Fruit fly (Drosophila melanogaster) whole organism, embryonic: Measurements from ENCODE around the gene Dok.

Experiments
- Aef1 ChIP-seq: fragments of 200-800 bp; sonication (Bioruptor generic); IDR thresholded peaks from 3 replicates; pipeline ENCODE4 v1.3.6; 2022; ENCODE audit warnings: missing biosample characterization, missing genetic modification characterization
- Asciz ChIP-seq: fragments of 200-800 bp; sonication (Bioruptor generic); optimal IDR thresholded peaks from 2 replicates; lab custom pipeline; 2017; ENCODE audit warnings: missing biosample characterization, mild to moderate bottlenecking, missing genetic modification characterization, missing genetic modification reagents
- BtbVII ChIP-seq: fragments of 200-800 bp; sonication (Bioruptor generic); optimal IDR thresholded peaks from 3 replicates; lab custom pipeline; 2017; ENCODE audit warnings: missing biosample characterization, mild to moderate bottlenecking, missing genetic modification characterization
- CG10267 ChIP-seq: fragments of 200-800 bp; sonication (Bioruptor generic); optimal IDR thresholded peaks from 2 replicates; lab custom pipeline; 2018; ENCODE audit warnings: missing biosample characterization, mild to moderate bottlenecking, missing genetic modification characterization, moderate library complexity
- CG10366 ChIP-seq: fragments of 200-800 bp; sonication (Bioruptor generic); IDR thresholded peaks from 2 replicates; pipeline ENCODE4 v1.3.6; 2022; ENCODE audit warnings: missing biosample characterization, missing genetic modification characterization
- CG10654 ChIP-seq: fragments of 200-800 bp; sonication (Bioruptor generic); optimal IDR thresholded peaks from 2 replicates; lab custom pipeline; 2016; ENCODE audit warnings: missing biosample characterization, missing genetic modification characterization
- CG12236 ChIP-seq: fragments of 200-800 bp; sonication (Bioruptor generic); optimal IDR thresholded peaks from 2 replicates; lab custom pipeline; 2016; ENCODE audit warnings: missing biosample characterization, missing genetic modification characterization
- CG12299 ChIP-seq: fragments of 200-800 bp; sonication (Bioruptor generic); optimal IDR thresholded peaks from 2 replicates; lab custom pipeline; 2018; ENCODE audit warnings: missing biosample characterization, mild to moderate bottlenecking, missing genetic modification characterization
- CG15073 ChIP-seq: fragments of 200-800 bp; sonication (Bioruptor generic); optimal IDR thresholded peaks from 2 replicates; lab custom pipeline; 2016; ENCODE audit warnings: missing biosample characterization, missing genetic modification characterization
- CG17568 ChIP-seq: fragments of 200-800 bp; sonication (Bioruptor generic); optimal IDR thresholded peaks from 2 replicates; lab custom pipeline; 2018; ENCODE audit warnings: missing biosample characterization, mild to moderate bottlenecking, missing genetic modification characterization, moderate library complexity
- CG2678 ChIP-seq: fragments of 200-800 bp; sonication (Bioruptor generic); optimal IDR thresholded peaks from 3 replicates; lab custom pipeline; 2019; ENCODE audit warnings: missing biosample characterization, mild to moderate bottlenecking, missing genetic modification characterization, moderate library complexity
- CG3065 ChIP-seq: fragments of 200-800 bp; sonication (Bioruptor generic); optimal IDR thresholded peaks from 2 replicates; lab custom pipeline; 2016; ENCODE audit warnings: missing biosample characterization, missing genetic modification characterization
- CG31388 ChIP-seq: fragments of 200-800 bp; sonication (Bioruptor generic); optimal IDR thresholded peaks from 2 replicates; lab custom pipeline; 2016; ENCODE audit warnings: missing biosample characterization, missing genetic modification characterization
- CG4820 ChIP-seq: fragments of 200-800 bp; sonication (Bioruptor generic); optimal IDR thresholded peaks from 3 replicates; lab custom pipeline; 2016; ENCODE audit warnings: missing biosample characterization, missing genetic modification characterization
- CG6654 ChIP-seq: fragments of 200-800 bp; sonication (Bioruptor generic); optimal IDR thresholded peaks from 2 replicates; lab custom pipeline; 2017; ENCODE audit warnings: missing biosample characterization, mild to moderate bottlenecking, missing genetic modification characterization
- CG6683 ChIP-seq: fragments of 200-800 bp; sonication (Bioruptor generic); optimal IDR thresholded peaks from 2 replicates; lab custom pipeline; 2017; ENCODE audit warnings: missing biosample characterization, mild to moderate bottlenecking, missing genetic modification characterization, missing genetic modification reagents
- CG6813 ChIP-seq: fragments of 200-800 bp; sonication (Bioruptor generic); optimal IDR thresholded peaks from 2 replicates; lab custom pipeline; 2017; ENCODE audit warnings: missing biosample characterization, missing genetic modification characterization, mild to moderate bottlenecking, moderate library complexity, missing genetic modification reagents
- CG7839 ChIP-seq: fragments of 200-800 bp; sonication (Bioruptor generic); optimal IDR thresholded peaks from 3 replicates; lab custom pipeline; 2018; ENCODE audit warnings: missing biosample characterization, mild to moderate bottlenecking, missing genetic modification characterization, moderate library complexity
- CG8089 ChIP-seq: fragments of 200-800 bp; sonication (Bioruptor generic); optimal IDR thresholded peaks from 3 replicates; lab custom pipeline; 2016; ENCODE audit warnings: missing biosample characterization, missing genetic modification characterization
- CG9817 ChIP-seq: fragments of 200-800 bp; sonication (Bioruptor generic); optimal IDR thresholded peaks from 2 replicates; lab custom pipeline; 2018; ENCODE audit warnings: missing biosample characterization, mild to moderate bottlenecking, missing genetic modification characterization, moderate library complexity
- CkIIα-i1 ChIP-seq: fragments of 200-800 bp; sonication (Bioruptor generic); IDR thresholded peaks from 2 replicates; pipeline ENCODE4 v1.3.6; 2022; ENCODE audit warnings: missing biosample characterization, missing genetic modification characterization
- Dfd ChIP-seq, 2 experiments: fragments of >200 bp; optimal IDR thresholded peaks; 2 replicates each; lab custom pipeline; 2017; ENCODE audit warnings: missing biosample characterization in 2 of 2, missing genetic modification characterization in 2 of 2
- Fer1 ChIP-seq: fragments of 200-800 bp; sonication (Bioruptor generic); optimal IDR thresholded peaks from 2 replicates; lab custom pipeline; 2017; ENCODE audit warnings: missing biosample characterization, mild to moderate bottlenecking, missing genetic modification characterization
- Gug ChIP-seq: fragments of 200-800 bp; sonication (Bioruptor generic); IDR thresholded peaks from 4 replicates; pipeline ENCODE4 v1.3.6; 2022; ENCODE audit warnings: missing biosample characterization, missing genetic modification characterization
- HLH3B ChIP-seq: fragments of 200-800 bp; sonication (Bioruptor generic); IDR thresholded peaks from 2 replicates; pipeline ENCODE4 v1.3.6; 2022; ENCODE audit warnings: missing biosample characterization, missing genetic modification characterization
- Hmx ChIP-seq: fragments of 200-800 bp; sonication (Bioruptor generic); optimal IDR thresholded peaks from 2 replicates; lab custom pipeline; 2016; ENCODE audit warnings: missing biosample characterization, missing genetic modification characterization
- Hr51 ChIP-seq, 2 experiments: fragments of 200-800 bp; sonication (Bioruptor generic); optimal IDR thresholded peaks; 2 replicates in 1 of 2; 3 replicates in 1 of 2; lab custom pipeline; 2016 to 2018; ENCODE audit warnings: missing biosample characterization in 2 of 2, missing genetic modification characterization in 2 of 2, mild to moderate bottlenecking in 1 of 2, moderate library complexity in 1 of 2
- Meics ChIP-seq: fragments of 200-800 bp; sonication (Bioruptor generic); optimal IDR thresholded peaks from 2 replicates; lab custom pipeline; 2017; ENCODE audit warnings: missing biosample characterization, mild to moderate bottlenecking, missing genetic modification characterization
- Neu2 ChIP-seq: fragments of 200-800 bp; sonication (Bioruptor generic); optimal IDR thresholded peaks from 3 replicates; lab custom pipeline; 2016; ENCODE audit warnings: missing biosample characterization, missing genetic modification characterization, borderline replicate concordance
- Optix ChIP-seq: fragments of 200-800 bp; sonication (Bioruptor generic); IDR thresholded peaks from 3 replicates; pipeline ENCODE4 v1.3.6; 2022; ENCODE audit warnings: missing biosample characterization, missing genetic modification characterization
- Pdp1 ChIP-seq, 2 experiments: fragments of 200-800 bp; sonication (Bioruptor generic); optimal IDR thresholded peaks; 3 replicates each; lab custom pipeline; 2016; ENCODE audit warnings: missing biosample characterization in 2 of 2, missing genetic modification characterization in 2 of 2, mild to moderate bottlenecking in 1 of 2, moderate library complexity in 1 of 2
- Spps ChIP-seq: fragments of 200-800 bp; sonication (Bioruptor generic); optimal IDR thresholded peaks from 2 replicates; lab custom pipeline; 2018; ENCODE audit warnings: missing biosample characterization, mild to moderate bottlenecking, missing genetic modification characterization
- abd-A ChIP-seq: fragments of 200-800 bp; sonication (Bioruptor generic); optimal IDR thresholded peaks from 3 replicates; lab custom pipeline; 2019; ENCODE audit warnings: missing biosample characterization, mild to moderate bottlenecking, missing genetic modification characterization, moderate library complexity
- bigmax ChIP-seq: fragments of 200-800 bp; sonication (Bioruptor generic); optimal IDR thresholded peaks from 2 replicates; lab custom pipeline; 2018; ENCODE audit warnings: missing biosample characterization, mild to moderate bottlenecking, missing genetic modification characterization
- bowl ChIP-seq: fragments of 200-800 bp; sonication (Bioruptor generic); IDR thresholded peaks from 2 replicates; pipeline ENCODE4 v1.3.6; 2022; ENCODE audit warnings: missing biosample characterization, missing genetic modification characterization
- dati ChIP-seq: fragments of 200-800 bp; sonication (Bioruptor generic); IDR thresholded peaks from 2 replicates; pipeline ENCODE4 v1.3.6; 2022; ENCODE audit warnings: missing biosample characterization, missing genetic modification characterization
- hbn ChIP-seq: fragments of 200-800 bp; sonication (Bioruptor generic); IDR thresholded peaks from 2 replicates; pipeline ENCODE4 v1.3.6; 2022; ENCODE audit warnings: missing biosample characterization, missing genetic modification characterization; ENCODE audit not compliant: partially characterized antibody
- kah ChIP-seq: fragments of 200-800 bp; sonication (Bioruptor generic); optimal IDR thresholded peaks from 2 replicates; lab custom pipeline; 2018; ENCODE audit warnings: missing biosample characterization, mild to moderate bottlenecking, missing genetic modification characterization
- ken ChIP-seq: fragments of 200-800 bp; sonication (Bioruptor generic); IDR thresholded peaks from 3 replicates; pipeline ENCODE4 v1.3.6; 2022; ENCODE audit warnings: missing biosample characterization, missing genetic modification characterization
- klu ChIP-seq: fragments of 200-800 bp; sonication (Bioruptor generic); IDR thresholded peaks from 2 replicates; pipeline ENCODE4 v1.3.6; 2022; ENCODE audit warnings: missing biosample characterization, missing genetic modification characterization
- lab ChIP-seq: fragments of 200-800 bp; sonication (Bioruptor generic); optimal IDR thresholded peaks from 3 replicates; lab custom pipeline; 2017; ENCODE audit warnings: missing biosample characterization, missing genetic modification characterization, mild to moderate bottlenecking, moderate library complexity, missing genetic modification reagents
- lmd ChIP-seq: fragments of 200-800 bp; sonication (Bioruptor generic); IDR thresholded peaks from 2 replicates; pipeline ENCODE4 v1.3.6; 2022; ENCODE audit warnings: missing biosample characterization, missing genetic modification characterization
- pum ChIP-seq: fragments of 200-800 bp; sonication (Bioruptor generic); optimal IDR thresholded peaks from 2 replicates; lab custom pipeline; 2016; ENCODE audit warnings: missing biosample characterization, missing genetic modification characterization
- pzg ChIP-seq: fragments of 200-800 bp; sonication (Bioruptor generic); optimal IDR thresholded peaks from 3 replicates; lab custom pipeline; 2018; ENCODE audit warnings: missing biosample characterization, mild to moderate bottlenecking, missing genetic modification characterization, moderate library complexity
- run ChIP-seq: fragments of 200-800 bp; sonication (Bioruptor generic); optimal IDR thresholded peaks from 3 replicates; lab custom pipeline; 2018; ENCODE audit warnings: missing biosample characterization, mild to moderate bottlenecking, missing genetic modification characterization
- sqz ChIP-seq: fragments of 200-800 bp; sonication (Bioruptor generic); optimal IDR thresholded peaks from 3 replicates; lab custom pipeline; 2018; ENCODE audit warnings: missing biosample characterization, mild to moderate bottlenecking, missing genetic modification characterization
- stwl ChIP-seq: fragments of 200-800 bp; sonication (Bioruptor generic); optimal IDR thresholded peaks from 3 replicates; lab custom pipeline; 2018; ENCODE audit warnings: missing biosample characterization, mild to moderate bottlenecking, missing genetic modification characterization, moderate library complexity
- toy ChIP-seq: fragments of 200-800 bp; sonication (Bioruptor generic); IDR thresholded peaks from 2 replicates; pipeline ENCODE4 v1.3.6; 2022; ENCODE audit warnings: missing biosample characterization, missing genetic modification characterization

Gene Dok

DNA sequence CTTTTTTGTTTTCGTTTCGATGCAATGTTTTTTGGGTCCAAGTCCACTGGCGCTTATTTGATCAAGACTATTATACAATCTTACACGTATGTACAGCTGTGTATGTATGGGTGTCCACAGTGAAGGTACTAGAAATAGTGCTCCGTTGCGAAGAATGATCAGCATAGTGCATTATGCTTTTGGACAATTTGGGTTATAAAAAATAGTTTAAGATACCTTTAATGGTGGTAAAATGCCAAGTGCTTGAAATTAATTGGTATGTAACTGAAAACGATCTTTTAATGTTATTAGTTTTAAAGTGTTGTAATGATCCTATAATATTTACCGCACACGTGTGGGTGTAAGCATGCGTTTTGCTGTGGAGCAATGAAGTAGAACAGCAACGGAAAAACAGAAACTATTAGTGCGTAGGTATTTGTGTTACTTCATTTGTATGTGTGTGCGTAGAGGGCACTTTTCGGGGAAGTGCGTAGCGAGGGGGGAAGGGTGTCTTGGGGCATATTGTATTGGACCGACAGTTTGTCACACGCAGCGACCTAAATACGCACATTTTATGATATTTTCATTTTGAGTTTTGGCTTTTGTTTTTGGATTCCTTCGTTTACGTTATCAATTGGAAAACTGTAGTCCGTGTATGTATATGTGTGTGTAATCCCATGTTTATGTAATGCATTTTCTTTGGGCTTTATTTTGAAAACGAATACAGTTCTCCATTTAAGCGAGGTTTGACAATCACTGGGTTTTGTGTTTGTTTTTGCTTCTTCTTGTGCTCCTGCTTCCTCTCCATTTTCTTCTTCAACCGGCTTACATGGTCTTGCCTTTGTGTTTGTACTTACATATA is 12.3 kb downstream of the Dok start (continued):
- TF ChIP-seq abd-A, result peak; percentile 16
- peak; percentile 34 for TF ChIP-seq stwl (tag; lab: Kevin White, UChicago)
- peak; percentile 81 for TF ChIP-seq Aef1 (GFP tag; lab: Robert Waterston, UW)
- TF ChIP-seq Neu2 (GFP tag; lab: Kevin White, UChicago), result peak; percentile 76
- 0 out of 2 replicates have a peak, but pooled peaks have one; percentile 16 for TF ChIP-seq toy (GFP tag; lab: Robert Waterston, UW)
- TF ChIP-seq CG10267 (tag; lab: Kevin White, UChicago), result peak; percentile 87
- TF ChIP-seq sqz (GFP tag; lab: Kevin White, UChicago), result peak; percentile 57
- peak; percentile 87 for TF ChIP-seq CG6813 (GFP tag; lab: Kevin White, UChicago)
- TF ChIP-seq hbn (GFP tag; lab: Robert Waterston, UW), result no peak
- peak; percentile 84 for TF ChIP-seq Meics
- TF ChIP-seq run (tag; lab: Kevin White, UChicago), result peak; percentile 87
- TF ChIP-seq CG6683 (GFP tag; lab: Kevin White, UChicago), result peak; percentile 69
- peak; percentile 73 for TF ChIP-seq CG17568
- peak; percentile 87 for TF ChIP-seq lab (GFP tag; lab: Kevin White, UChicago)
- no peak for TF ChIP-seq Dfd (GFP tag; optimal IDR thresholded peaks at IDR 0.05; lab: Kevin White, UChicago)
- TF ChIP-seq CG12299 (tag; lab: Kevin White, UChicago), result peak; percentile 84
- peak; percentile 85 for TF ChIP-seq BtbVII (GFP tag; lab: Kevin White, UChicago)
- peak; percentile 52 for TF ChIP-seq Hmx (GFP tag; lab: Kevin White, UChicago)
- peak; percentile 93 for TF ChIP-seq Asciz
- peak; percentile 69 for TF ChIP-seq CG15073 (GFP tag; lab: Kevin White, UChicago)
- TF ChIP-seq CG10366 (GFP tag; lab: Robert Waterston, UW), result peak; percentile 80
- peak; percentile 89 for TF ChIP-seq CG12236
- peak; percentile 81 for TF ChIP-seq Gug (GFP tag; lab: Robert Waterston, UW)
- peak; percentile 91 to 99 for TF ChIP-seq Pdp1 (GFP tag; optimal IDR thresholded peaks at IDR 0.05; lab: Kevin White, UChicago)
- peak; percentile 80; the same call in 2 of the 3 replicates for TF ChIP-seq Optix (GFP tag; lab: Robert Waterston, UW)
- TF ChIP-seq pum (GFP tag; lab: Kevin White, UChicago), result peak; percentile 90
- peak; percentile 43; the same call in 1 of the 2 replicates for TF ChIP-seq CkIIα-i1 (GFP tag; lab: Robert Waterston, UW)
- TF ChIP-seq pzg (GFP tag; lab: Kevin White, UChicago), result peak; percentile 1
- TF ChIP-seq CG8089 (GFP tag; lab: Kevin White, UChicago), result peak; percentile 91
- TF ChIP-seq klu (GFP tag; lab: Robert Waterston, UW), result peak; percentile 72; the same call in 1 of the 2 replicates
- peak; percentile 81 for TF ChIP-seq CG9817
- TF ChIP-seq Fer1 (GFP tag; lab: Kevin White, UChicago), result peak; percentile 91
- TF ChIP-seq bowl (GFP tag; lab: Robert Waterston, UW), result peak; percentile 48; the same call in 1 of the 2 replicates
- peak; percentile 78 for TF ChIP-seq kah (GFP tag; lab: Kevin White, UChicago)
- peak; percentile 69 to 95 for TF ChIP-seq Hr51 (GFP tag; optimal IDR thresholded peaks at IDR 0.05; lab: Kevin White, UChicago)
- peak; percentile 88 for TF ChIP-seq CG4820
- peak; percentile 85 for TF ChIP-seq HLH3B
- no peak for TF ChIP-seq bigmax (GFP tag; lab: Kevin White, UChicago)
- peak; percentile 97 for TF ChIP-seq CG6654 (GFP tag; lab: Kevin White, UChicago)
- peak; percentile 91 for TF ChIP-seq lmd
- peak; percentile 84 for TF ChIP-seq Spps
- TF ChIP-seq CG7839 (tag; lab: Kevin White, UChicago), result peak; percentile 95
- peak; percentile 87 for TF ChIP-seq CG31388 (GFP tag; lab: Kevin White, UChicago)
- peak; percentile 89 for TF ChIP-seq CG10654 (GFP tag; lab: Kevin White, UChicago)
- TF ChIP-seq dati (GFP tag; lab: Robert Waterston, UW), result peak; percentile 72
- TF ChIP-seq CG3065 (GFP tag; lab: Kevin White, UChicago), result peak; percentile 83
- peak; percentile 94 for TF ChIP-seq CG2678 (tag; lab: Kevin White, UChicago)
- peak; percentile 87 for TF ChIP-seq ken (GFP tag; lab: Robert Waterston, UW)
